Fruit fly (Drosophila melanogaster): ENCODE data around the gene CG14324.

Gene CG14324

dm6 chr3R:17615746-17616145, 2.9 kb downstream of the CG14324 start:
- TF ChIP-seq CG2199 (GFP tag; IDR thresholded peaks at IDR 0.05) (0 out of 3 replicates have a peak, but pooled peaks have one; percentile 58), Bdp1 (GFP tag; optimal IDR thresholded peaks at IDR 0.05) (peak; percentile 34), nom (GFP tag; optimal IDR thresholded peaks at IDR 0.05) (peak; percentile 11), CG11456 (GFP tag; IDR thresholded peaks at IDR 0.05) (0 out of 3 replicates have a peak, but pooled peaks have one; percentile 9), bcd (GFP tag; optimal IDR thresholded peaks at IDR 0.05) (no peak), vfl (GFP tag; optimal IDR thresholded peaks at IDR 0.05) (no peak), Camta (GFP tag; optimal IDR thresholded peaks at IDR 0.05) (no peak), CG15073 (GFP tag; optimal IDR thresholded peaks at IDR 0.05) (no peak), CoRest (tag; optimal IDR thresholded peaks at IDR 0.05) (no peak), Drgx (GFP tag; IDR thresholded peaks at IDR 0.05) (0 out of 2 replicates have a peak, but pooled peaks have one; percentile 10)

dm6 chr3R:17615076-17615475, 3.5 kb downstream of the CG14324 start:
- TF ChIP-seq insv (GFP tag; optimal IDR thresholded peaks at IDR 0.05) (peak in 1 of 2 experiments; percentile 10), lola (GFP tag; optimal IDR thresholded peaks at IDR 0.05) (peak in 1 of 3 experiments; percentile 41), CG17385 (GFP tag; optimal IDR thresholded peaks at IDR 0.05) (peak; percentile 64), CG15073 (GFP tag; optimal IDR thresholded peaks at IDR 0.05) (peak; percentile 82), stwl (tag; optimal IDR thresholded peaks at IDR 0.05) (peak; percentile 21), dan (GFP tag; IDR thresholded peaks at IDR 0.05) (no peak), CG17568 (GFP tag; optimal IDR thresholded peaks at IDR 0.05) (no peak), CTCF (GFP tag; optimal IDR thresholded peaks at IDR 0.05) (peak; percentile 59), CG7839 (tag; optimal IDR thresholded peaks at IDR 0.05) (no peak), CG31365 (tag; optimal IDR thresholded peaks at IDR 0.05) (peak; percentile 76), vvl (GFP tag; IDR thresholded peaks at IDR 0.05) (0 out of 2 replicates have a peak, but pooled peaks have one; percentile 10), CG11723 (GFP tag; optimal IDR thresholded peaks at IDR 0.05) (no peak), Gug (GFP tag; IDR thresholded peaks at IDR 0.05) (no peak), eve (GFP tag; optimal IDR thresholded peaks at IDR 0.05) (peak in 1 of 2 experiments; percentile 52), CG2199 (GFP tag; IDR thresholded peaks at IDR 0.05) (0 out of 3 replicates have a peak, but pooled peaks have one; percentile 16)

DNA sequence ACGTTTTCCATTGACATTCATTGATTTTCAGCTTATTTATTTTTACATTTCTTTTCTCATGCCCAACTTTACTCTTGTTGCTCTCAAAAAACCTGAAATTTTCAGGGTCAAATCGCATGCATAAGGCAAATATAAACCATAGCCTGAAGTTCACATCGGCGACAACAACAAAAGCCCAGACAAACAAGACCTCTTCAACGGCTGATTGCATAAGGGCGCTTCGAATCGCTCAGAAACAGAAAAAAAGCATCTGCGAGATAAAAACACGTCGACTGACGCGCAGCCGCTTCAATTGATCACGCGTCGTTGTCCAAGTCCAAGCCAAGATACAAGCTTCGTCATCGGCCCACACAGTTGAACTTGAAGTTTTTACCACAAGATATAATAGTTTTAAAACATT, 5.0 kb downstream of the CG14324 start, which contains the start of gene CG14327:
Gene CG14327, plus strand, starts transcription at position 161 of the 400 bp plus-strand sequence.
- 0 out of 2 replicates have a peak, but pooled peaks have one; percentile 37 for TF ChIP-seq Awh (GFP tag; IDR thresholded peaks at IDR 0.05)
- 0 out of 3 replicates have a peak, but pooled peaks have one; percentile 25 for TF ChIP-seq so (GFP tag; IDR thresholded peaks at IDR 0.05)
- TF ChIP-seq Doc3 (GFP tag; IDR thresholded peaks at IDR 0.05; ENCODE audit: partially characterized antibody), result no peak
- TF ChIP-seq esg (GFP tag; conservative IDR thresholded peaks at IDR 0.05), result no peak
- no peak for TF ChIP-seq MESR4 (GFP tag; optimal IDR thresholded peaks at IDR 0.05)
- no peak for TF ChIP-seq CG9727 (GFP tag; optimal IDR thresholded peaks at IDR 0.05)
- no peak for TF ChIP-seq stc (GFP tag; IDR thresholded peaks at IDR 0.05)
- TF ChIP-seq nom (GFP tag; optimal IDR thresholded peaks at IDR 0.05), result peak; percentile 47
- TF ChIP-seq chinmo (GFP tag; IDR thresholded peaks at IDR 0.05; ENCODE audit: partially characterized antibody), result 0 out of 4 replicates have a peak, but pooled peaks have one; percentile 38
- TF ChIP-seq sisA (GFP tag; IDR thresholded peaks at IDR 0.05), result no peak
- peak in 1 of 2 experiments; percentile 79 for TF ChIP-seq Pdp1 (GFP tag; optimal IDR thresholded peaks at IDR 0.05)
- TF ChIP-seq disco-r (GFP tag; optimal IDR thresholded peaks at IDR 0.05), result no peak
- peak; percentile 32 for TF ChIP-seq oc (tag; optimal IDR thresholded peaks at IDR 0.05)
- no peak for TF ChIP-seq Ptx1 (GFP tag; IDR thresholded peaks at IDR 0.05)
- no peak for TF ChIP-seq CG6254 (GFP tag; optimal IDR thresholded peaks at IDR 0.05)

All from whole organism, embryonic.